Fruit fly (Drosophila melanogaster) whole organism, pupa: Measurements from ENCODE around the gene ihog.

Experiments
- CG13204 ChIP-seq: fragments of 200-800 bp; sonication (Bioruptor generic); optimal IDR thresholded peaks from 2 replicates; lab custom pipeline; 2018; ENCODE audit warnings: missing biosample characterization, mild to moderate bottlenecking, missing genetic modification characterization, moderate library complexity
- CG14655 ChIP-seq: fragments of 200-800 bp; sonication (Bioruptor generic); optimal IDR thresholded peaks from 3 replicates; lab custom pipeline; 2017; ENCODE audit warnings: mild to moderate bottlenecking, missing biosample characterization, missing genetic modification reagents, missing genetic modification characterization
- CG34367 ChIP-seq: fragments of 200-800 bp; sonication (Bioruptor generic); optimal IDR thresholded peaks from 2 replicates; lab custom pipeline; 2018; ENCODE audit warnings: missing biosample characterization, mild to moderate bottlenecking, missing genetic modification characterization
- CG4496 ChIP-seq: fragments of 200-800 bp; sonication (Bioruptor generic); IDR thresholded peaks from 3 replicates; pipeline ENCODE4 v1.3.6; 2022; ENCODE audit warnings: missing biosample characterization, missing genetic modification characterization
- D1 ChIP-seq: fragments of 200-800 bp; sonication (Bioruptor generic); optimal IDR thresholded peaks from 2 replicates; lab custom pipeline; 2018; ENCODE audit warnings: missing biosample characterization, mild to moderate bottlenecking, missing genetic modification characterization, moderate library complexity
- EcR ChIP-seq: fragments of 200-800 bp; sonication (Bioruptor generic); optimal IDR thresholded peaks from 3 replicates; lab custom pipeline; 2019; ENCODE audit warnings: missing biosample characterization, missing genetic modification characterization, mild to moderate bottlenecking, moderate library complexity, missing genetic modification reagents
- Ets98B ChIP-seq: fragments of 200-800 bp; sonication (Bioruptor generic); IDR thresholded peaks from 2 replicates; pipeline ENCODE4 v1.3.6; 2022; ENCODE audit warnings: missing biosample characterization, missing genetic modification characterization
- Pif1B ChIP-seq: fragments of 200-800 bp; sonication (Bioruptor generic); optimal IDR thresholded peaks from 3 replicates; lab custom pipeline; 2016; ENCODE audit warnings: missing biosample characterization, missing genetic modification characterization
- Snoo ChIP-seq: fragments of 200-800 bp; sonication (Bioruptor generic); optimal IDR thresholded peaks from 3 replicates; lab custom pipeline; 2017; ENCODE audit warnings: missing biosample characterization, mild to moderate bottlenecking, missing genetic modification characterization, inconsistent platforms
- fd96Ca ChIP-seq: fragments of 200-800 bp; sonication (Bioruptor generic); IDR thresholded peaks from 3 replicates; pipeline ENCODE4 v1.3.6; 2022; ENCODE audit warnings: missing biosample characterization, missing genetic modification characterization
- rn ChIP-seq: fragments of 200-800 bp; sonication (Bioruptor generic); IDR thresholded peaks from 2 replicates; pipeline ENCODE4 v1.3.6; 2022; ENCODE audit warnings: missing biosample characterization, missing genetic modification characterization

DNA sequence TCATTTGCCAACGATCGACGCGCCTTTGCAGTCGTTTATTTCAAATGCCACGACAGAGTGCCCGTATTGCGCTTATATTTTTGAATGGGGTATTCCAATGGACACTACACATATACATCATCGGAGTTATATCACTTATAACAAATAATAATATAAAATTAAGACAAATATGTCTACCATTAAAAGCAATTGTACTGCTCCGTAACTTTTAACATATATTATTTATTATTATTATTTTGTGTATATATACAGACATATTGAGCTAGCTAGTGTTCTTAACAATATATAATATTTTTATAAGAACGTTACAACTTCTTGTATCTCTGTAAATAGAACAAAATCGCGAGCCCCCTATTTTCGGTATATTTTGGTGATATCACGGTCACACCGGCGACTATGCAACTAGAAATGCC, 15.4 kb upstream of the ihog start, which contains the start of the genes sip2 and Coprox:
- TF ChIP-seq Ets98B (GFP tag; lab: Robert Waterston, UW) (peak; percentile 33; the same call in 1 of the 2 replicates), rn (GFP tag; lab: Robert Waterston, UW) (no peak), Pif1B (no peak), CG14655 (GFP tag; lab: Kevin White, UChicago) (no peak), Snoo (tag; lab: Kevin White, UChicago) (peak; percentile 48), EcR (GFP tag; lab: Kevin White, UChicago) (no peak), CG34367 (peak; percentile 38), CG4496 (GFP tag; lab: Robert Waterston, UW) (peak; percentile 35; the same call in 2 of the 3 replicates), D1 (tag; lab: Kevin White, UChicago) (no peak), CG13204 (no peak), fd96Ca (no peak)
